Worm (Caenorhabditis elegans): ENCODE data around the gene F09G8.7.

DNA sequence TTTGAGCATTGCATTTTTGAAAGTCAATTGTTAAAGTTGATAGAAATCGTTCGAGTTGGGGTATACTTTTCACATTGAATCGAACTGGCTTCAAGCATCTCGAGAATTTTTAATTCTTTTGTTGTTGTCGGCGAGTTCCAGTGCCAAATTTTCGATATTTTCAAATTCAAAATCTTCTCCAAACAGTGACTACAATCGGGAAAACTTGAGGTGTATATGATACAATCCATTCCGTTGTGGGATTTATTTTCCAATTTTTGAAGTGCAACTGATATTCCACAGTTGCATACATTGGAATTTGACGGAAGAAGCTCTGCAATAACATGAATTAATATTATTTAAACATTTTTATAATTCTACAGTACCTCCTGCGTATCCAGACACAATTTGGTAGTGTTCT lies 37.7 kb upstream of the F09G8.7 start:
- TF ChIP-seq cog-1 (tag; optimal IDR thresholded peaks at IDR 0.05) (no peak), ztf-23 (GFP tag; IDR thresholded peaks at IDR 0.05) (no peak), T22C8.4 (GFP tag; IDR thresholded peaks at IDR 0.05) (no peak), ztf-29 (GFP tag; IDR thresholded peaks at IDR 0.05) (no peak), med-1 (GFP tag; optimal IDR thresholded peaks at IDR 0.05; ENCODE audit: insufficient read depth) (no peak), klf-2 (GFP tag; conservative IDR thresholded peaks at IDR 0.05) (no peak), flt-1 (GFP tag; IDR thresholded peaks at IDR 0.05) (no peak)

Measured in whole organism, midembryonic.